Worm (Caenorhabditis elegans) whole organism, dauer: ENCODE measurements around the gene R02D3.8.

ENCODE experiments used
- unc-62 ChIP-seq: sonication (generic microtip); optimal IDR thresholded peaks from 2 replicates; lab custom pipeline; 2017; ENCODE audit warnings: missing biosample characterization, missing genetic modification reagents, missing genetic modification characterization

Gene R02D3.8

DNA sequence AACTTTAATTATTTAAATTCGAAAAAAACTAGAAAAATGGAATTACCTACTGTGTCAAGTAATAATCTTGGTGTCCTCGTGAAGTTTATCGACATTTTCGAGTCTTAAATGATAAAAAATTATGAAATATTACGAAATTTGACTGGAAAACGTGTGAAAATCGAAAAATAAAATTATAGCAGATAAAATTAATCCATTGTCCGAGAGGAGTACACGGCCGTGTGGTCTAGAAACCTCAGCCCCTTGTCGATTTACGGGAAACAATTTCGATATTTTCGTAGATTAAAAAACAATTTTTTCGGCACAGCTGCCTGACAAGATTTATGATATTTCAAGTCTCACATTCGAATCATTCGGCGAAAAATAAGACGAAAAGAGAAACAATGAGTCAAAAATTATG, at the start of gene R02D3.8:
R02D3.8 (minus strand) TSS at position 109 of the 400 bp plus-strand sequence.
- no peak for TF ChIP-seq unc-62 (GFP tag; lab: Kevin White, UChicago)

DNA sequence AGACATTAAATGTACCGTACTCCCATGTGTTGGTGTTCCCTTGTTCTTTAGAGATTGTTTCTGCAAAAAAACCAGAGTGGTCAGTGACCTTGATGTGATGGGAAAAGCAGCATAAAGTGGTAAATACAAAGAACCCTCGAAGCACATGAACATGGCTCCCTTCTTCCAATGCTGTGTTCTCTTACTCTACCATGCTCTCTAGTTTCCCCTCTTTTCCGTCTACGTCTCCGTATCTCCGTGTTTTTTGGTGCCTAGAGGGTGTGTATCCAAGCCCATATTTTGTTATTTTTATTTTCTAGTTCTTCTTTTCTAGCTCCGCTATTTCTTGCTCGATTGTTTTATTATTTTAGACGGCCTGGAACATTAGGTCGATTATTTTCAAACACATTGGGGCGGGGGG, 49.6 kb upstream of the R02D3.8 start:
- TF ChIP-seq unc-62 (GFP tag; lab: Kevin White, UChicago) = no peak

DNA sequence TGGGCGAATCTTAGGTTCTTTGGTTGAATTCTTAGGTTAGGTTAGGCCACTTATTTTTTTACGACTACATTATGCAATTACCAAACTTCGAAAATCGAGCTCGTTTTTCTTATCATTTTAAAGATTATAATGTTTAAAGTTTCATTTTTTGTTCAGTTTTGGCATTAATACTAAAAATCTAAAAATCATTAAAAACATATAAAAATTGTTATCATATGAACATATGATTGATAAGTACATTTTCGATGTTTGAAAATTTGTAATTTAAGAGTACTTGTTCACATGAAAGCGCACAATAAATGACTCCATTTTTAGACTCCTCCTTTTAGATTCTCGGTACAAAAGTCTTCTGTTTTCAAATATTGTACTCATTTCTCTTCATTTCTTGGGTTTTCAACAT, 48.1 kb upstream of the R02D3.8 start:
- no peak for TF ChIP-seq unc-62 (GFP tag; lab: Kevin White, UChicago)

- TF ChIP-seq unc-62 (GFP tag; lab: Kevin White, UChicago) = no peak
Observed at ce11 chrIV:303264-303663, 46.3 kb upstream of the R02D3.8 start.

ce11 chrIV:302743-303142, 45.7 kb upstream of the R02D3.8 start:
- no peak for TF ChIP-seq unc-62 (GFP tag; lab: Kevin White, UChicago)

ce11 chrIV:300307-300706, 43.3 kb upstream of the R02D3.8 start:
- no peak for TF ChIP-seq unc-62 (GFP tag; lab: Kevin White, UChicago)

DNA sequence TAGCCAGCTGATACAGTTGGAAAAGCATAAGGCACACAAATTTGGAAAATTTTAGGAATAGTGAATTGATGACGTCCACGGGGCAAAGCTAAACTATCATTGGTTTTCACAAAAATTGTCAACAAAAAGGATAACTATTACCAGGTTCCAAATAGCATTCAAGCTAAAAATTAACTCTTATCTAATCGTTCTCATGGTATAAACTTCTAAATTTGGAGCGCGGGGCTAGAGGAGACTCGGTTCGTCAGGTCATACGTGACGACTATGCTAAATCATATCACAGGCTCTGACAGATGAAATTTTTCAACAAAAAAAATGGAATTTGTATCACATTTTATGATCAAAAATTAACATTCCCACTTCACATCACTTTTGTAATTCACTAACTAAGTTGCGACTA, 42.2 kb upstream of the R02D3.8 start:
- no peak for TF ChIP-seq unc-62 (GFP tag; lab: Kevin White, UChicago)

DNA sequence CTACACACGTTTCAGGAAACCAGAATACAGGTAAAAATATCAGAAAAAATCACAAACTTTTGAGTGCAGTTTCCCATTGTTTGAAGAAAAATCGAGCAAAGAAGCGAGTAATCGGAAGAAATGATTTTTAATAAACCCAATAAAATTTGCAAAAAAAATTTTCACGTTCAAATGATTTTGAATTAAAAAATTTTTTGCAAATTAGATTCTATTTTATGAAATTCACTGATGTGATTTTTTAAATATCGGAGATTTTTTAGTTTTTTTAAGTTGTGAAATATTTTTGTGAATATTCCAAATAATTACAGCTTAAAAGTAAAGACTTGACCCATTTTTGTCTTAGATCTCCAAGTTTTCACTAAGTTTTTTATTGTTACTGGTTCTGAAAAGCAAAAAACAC, 41.2 kb upstream of the R02D3.8 start, which contains the start of gene pnp-1:
pnp-1 (minus strand) TSS at position 101 of the 400 bp plus-strand sequence.
- TF ChIP-seq unc-62 (GFP tag; lab: Kevin White, UChicago) = no peak

- TF ChIP-seq unc-62 (GFP tag; lab: Kevin White, UChicago) = no peak
Observed at ce11 chrIV:296849-297248, 39.8 kb upstream of the R02D3.8 start.

- no peak for TF ChIP-seq unc-62 (GFP tag; lab: Kevin White, UChicago)
Observed at ce11 chrIV:295734-296201, 38.8 kb upstream of the R02D3.8 start.

- no peak for TF ChIP-seq unc-62 (GFP tag; lab: Kevin White, UChicago)
Observed at ce11 chrIV:294737-295136, 37.7 kb upstream of the R02D3.8 start.

- TF ChIP-seq unc-62 (GFP tag; lab: Kevin White, UChicago) = no peak
Observed at ce11 chrIV:293995-294700, 37.1 kb upstream of the R02D3.8 start.

DNA sequence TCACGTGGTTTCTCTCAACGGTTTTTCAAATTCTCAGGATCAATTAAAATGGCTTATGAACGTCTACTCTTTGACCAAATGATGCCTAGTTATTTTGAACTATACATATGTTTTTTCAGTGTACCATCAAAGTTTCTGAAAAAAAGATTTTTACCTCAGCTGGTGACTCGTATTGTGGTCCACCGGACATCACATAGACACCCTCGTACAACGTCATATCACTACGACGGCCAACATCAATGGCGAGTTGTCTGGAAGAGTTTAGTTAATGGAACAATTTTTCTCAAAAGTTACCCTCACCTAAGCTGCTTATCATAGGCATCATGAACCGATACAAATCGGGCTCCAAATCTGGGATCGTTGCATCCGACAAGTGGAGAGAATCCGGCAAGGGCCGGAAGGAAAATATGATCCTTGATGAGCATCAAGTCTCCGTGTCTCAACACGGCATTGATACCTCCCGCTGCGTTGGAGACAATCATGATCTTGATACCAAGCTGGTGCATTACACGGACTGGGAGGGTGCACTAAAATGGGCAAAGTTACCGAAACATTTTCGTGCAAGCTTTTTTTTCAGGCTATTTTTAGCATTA, 36.3 kb upstream of the R02D3.8 start:
- no peak for TF ChIP-seq unc-62 (GFP tag; lab: Kevin White, UChicago)

DNA sequence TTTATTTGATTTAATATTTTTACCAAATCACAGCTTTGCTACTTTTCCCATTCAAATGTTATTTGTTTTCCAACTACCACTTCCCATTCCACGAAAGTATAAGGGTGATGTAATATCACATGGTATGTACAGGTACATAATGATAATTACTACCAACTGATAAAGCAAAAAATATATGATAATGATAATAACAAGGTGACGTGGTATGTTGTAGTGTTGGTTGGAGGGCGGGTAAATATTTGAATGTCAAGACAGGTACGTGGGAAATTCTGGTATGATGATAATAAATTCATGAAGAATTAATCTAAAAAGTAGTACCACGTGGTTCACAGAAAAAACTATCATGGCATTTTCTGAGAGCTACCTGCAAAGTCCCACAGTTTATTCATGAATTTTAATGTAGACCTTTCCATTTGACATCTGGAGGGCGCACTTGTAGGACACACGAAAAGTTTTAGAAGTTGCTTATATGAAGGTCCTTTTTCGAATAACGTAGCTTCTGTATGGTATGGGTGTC, 34.9 kb upstream of the R02D3.8 start:
- TF ChIP-seq unc-62 (GFP tag; lab: Kevin White, UChicago) = no peak

ce11 chrIV:291356-291755, 34.4 kb upstream of the R02D3.8 start, which contains the start of gene T21D12.7:
TSS of gene T21D12.7 (minus strand) at chrIV:291456.
- no peak for TF ChIP-seq unc-62 (GFP tag; lab: Kevin White, UChicago)

ce11 chrIV:290387-290786, 33.4 kb upstream of the R02D3.8 start:
- TF ChIP-seq unc-62 (GFP tag; lab: Kevin White, UChicago) = no peak

DNA sequence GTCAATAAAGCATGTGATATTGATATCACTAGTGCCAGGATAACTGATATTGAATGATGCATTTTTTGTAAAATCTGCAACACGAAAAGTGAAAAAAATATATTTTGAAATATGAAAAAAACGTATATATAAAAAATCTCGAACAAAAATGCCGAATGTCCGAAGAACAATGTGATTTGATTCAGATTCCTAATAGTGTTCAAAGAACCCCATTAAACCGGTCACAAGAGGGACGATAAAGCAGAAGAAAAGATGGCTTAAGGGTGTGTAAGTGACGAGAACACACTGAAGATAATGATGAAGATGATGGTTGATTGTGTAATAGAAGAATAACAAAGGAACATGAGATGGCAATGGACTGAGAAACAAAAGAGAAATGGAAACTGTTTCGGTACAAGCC, 31.0 kb upstream of the R02D3.8 start, which contains the start of gene T21D12.14:
T21D12.14 (minus strand) TSS at position 101 of the 400 bp plus-strand sequence.
- TF ChIP-seq unc-62 (GFP tag; lab: Kevin White, UChicago) = no peak
